Fruit fly (Drosophila melanogaster): ENCODE measurements around the gene CG9288.

Gene CG9288

DNA sequence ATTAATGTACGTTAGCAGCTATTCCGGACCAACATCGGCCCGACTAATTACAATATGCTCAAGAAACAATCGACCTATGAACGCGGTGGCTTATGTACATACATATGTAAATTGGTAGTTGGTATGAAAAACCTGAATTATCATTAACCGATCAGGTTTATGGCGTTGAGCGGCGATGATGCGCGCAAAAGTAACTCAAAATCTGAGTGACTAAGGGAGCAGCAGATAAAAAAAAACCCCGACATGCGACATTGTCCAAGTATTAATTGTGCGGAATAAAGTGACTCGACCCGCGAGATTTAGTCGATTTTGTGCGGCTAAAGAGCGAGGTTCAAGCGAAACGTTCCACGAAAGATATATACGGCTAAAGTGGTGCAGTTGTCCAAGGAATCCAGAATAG, 14.0 kb upstream of the CG9288 start, which contains the start of gene CG9312:
CG9312 (plus strand) TSS at position 301 of the 400 bp plus-strand sequence.
- TF ChIP-seq rn (GFP tag; IDR thresholded peaks at IDR 0.05) (no peak), EcR (GFP tag; optimal IDR thresholded peaks at IDR 0.05) (peak; percentile 25), CG14655 (GFP tag; optimal IDR thresholded peaks at IDR 0.05) (no peak), D1 (tag; optimal IDR thresholded peaks at IDR 0.05) (no peak)

- TF ChIP-seq fd96Ca (GFP tag; IDR thresholded peaks at IDR 0.05) (0 out of 3 replicates have a peak, but pooled peaks have one; percentile 36), CG12605 (GFP tag; IDR thresholded peaks at IDR 0.05) (no peak), CG17806 (tag; optimal IDR thresholded peaks at IDR 0.05) (no peak), EcR (GFP tag; optimal IDR thresholded peaks at IDR 0.05) (peak; percentile 36), CG10348 (GFP tag; IDR thresholded peaks at IDR 0.05) (no peak), CG4496 (GFP tag; IDR thresholded peaks at IDR 0.05) (peak; percentile 23; the same call in 1 of the 3 replicates), CG13204 (GFP tag; optimal IDR thresholded peaks at IDR 0.05) (no peak)
Observed at dm6 chr3R:13767239-13767638, 12.2 kb upstream of the CG9288 start, which contains the start of gene Cht5. Cht5 (plus strand) TSS chr3R:13767549.

DNA sequence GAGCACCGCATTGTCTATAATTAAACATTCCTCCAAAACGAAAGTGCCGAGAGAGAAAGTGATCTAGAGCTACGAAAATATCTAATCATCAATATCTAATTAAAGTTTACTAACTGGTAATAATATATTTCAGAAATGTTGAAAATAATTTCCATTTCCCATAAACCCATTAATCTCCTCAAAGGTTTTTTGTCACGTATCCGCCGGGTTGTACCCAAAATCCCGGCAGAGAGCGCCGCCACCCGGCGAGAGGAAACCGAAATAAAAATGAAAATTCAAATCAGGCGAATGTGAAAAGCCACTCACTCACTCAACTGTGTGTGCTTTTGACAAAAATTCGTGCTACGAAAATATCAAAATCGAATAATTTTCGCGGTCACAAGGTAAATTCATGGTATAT, 8.2 kb upstream of the CG9288 start, which contains the start of gene CG9297:
CG9297 (plus strand) TSS at position 301 of the 400 bp plus-strand sequence.
- TF ChIP-seq CG14655 (GFP tag; optimal IDR thresholded peaks at IDR 0.05) (no peak), CG12605 (GFP tag; IDR thresholded peaks at IDR 0.05) (no peak), Pif1B (GFP tag; optimal IDR thresholded peaks at IDR 0.05) (no peak), EcR (GFP tag; optimal IDR thresholded peaks at IDR 0.05) (no peak), CG9948 (tag; optimal IDR thresholded peaks at IDR 0.05) (no peak), rn (GFP tag; IDR thresholded peaks at IDR 0.05) (no peak), CG13204 (GFP tag; optimal IDR thresholded peaks at IDR 0.05) (no peak), CG32121 (GFP tag; IDR thresholded peaks at IDR 0.05) (no peak), gl (tag; optimal IDR thresholded peaks at IDR 0.05) (no peak), CG4496 (GFP tag; IDR thresholded peaks at IDR 0.05) (no peak), D1 (tag; optimal IDR thresholded peaks at IDR 0.05) (no peak), CG34367 (tag; optimal IDR thresholded peaks at IDR 0.05) (no peak), fd96Ca (GFP tag; IDR thresholded peaks at IDR 0.05) (no peak), CG15710 (tag; optimal IDR thresholded peaks at IDR 0.05) (no peak), Pif1A (GFP tag; optimal IDR thresholded peaks at IDR 0.05) (no peak), CG17806 (tag; optimal IDR thresholded peaks at IDR 0.05) (no peak), CG8159 (tag; optimal IDR thresholded peaks at IDR 0.05) (no peak)

- TF ChIP-seq Snoo (tag; optimal IDR thresholded peaks at IDR 0.05) = no peak
Observed at dm6 chr3R:13773350-13773749, 6.1 kb upstream of the CG9288 start.

- TF ChIP-seq CG32121 (GFP tag; IDR thresholded peaks at IDR 0.05) (no peak), gl (tag; optimal IDR thresholded peaks at IDR 0.05) (no peak), CG15710 (tag; optimal IDR thresholded peaks at IDR 0.05) (no peak)
Observed at dm6 chr3R:13780769-13781168, 1.3 kb downstream of the CG9288 start, which contains the start of gene CG9286. CG9286 (plus strand) TSS chr3R:13780964.

DNA sequence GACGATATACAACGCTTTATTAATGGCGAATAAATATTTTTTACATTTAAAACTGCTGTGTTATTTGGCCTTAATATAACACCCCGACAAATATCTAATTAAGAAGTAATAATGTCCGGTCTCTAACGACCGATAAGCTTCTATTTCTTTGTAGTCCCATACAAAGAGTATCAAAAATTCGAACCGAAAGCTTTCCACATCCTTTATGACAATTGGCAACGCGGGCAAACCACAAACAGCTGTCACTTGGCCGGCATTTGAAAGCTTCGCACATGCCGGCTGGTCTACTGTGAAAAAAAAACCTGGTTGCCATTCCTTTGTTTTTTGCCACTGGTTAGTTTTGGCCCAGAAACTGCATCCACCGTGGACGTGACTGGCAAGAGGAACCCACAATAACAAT, 2.6 kb downstream of the CG9288 start, which contains the start of gene Dip-B:
Dip-B (plus strand) TSS at position 254 of the 400 bp plus-strand sequence.
- TF ChIP-seq CG4496 (GFP tag; IDR thresholded peaks at IDR 0.05) = no peak
- TF ChIP-seq Ets98B (GFP tag; IDR thresholded peaks at IDR 0.05) = no peak
- no peak for TF ChIP-seq CG8159 (tag; optimal IDR thresholded peaks at IDR 0.05)
- TF ChIP-seq rn (GFP tag; IDR thresholded peaks at IDR 0.05) = no peak
- no peak for TF ChIP-seq CG12605 (GFP tag; IDR thresholded peaks at IDR 0.05)
- TF ChIP-seq CG34367 (tag; optimal IDR thresholded peaks at IDR 0.05) = no peak
- TF ChIP-seq fd96Ca (GFP tag; IDR thresholded peaks at IDR 0.05) = no peak
- no peak for TF ChIP-seq CG14655 (GFP tag; optimal IDR thresholded peaks at IDR 0.05)
- TF ChIP-seq Snoo (tag; optimal IDR thresholded peaks at IDR 0.05) = no peak
- no peak for TF ChIP-seq CG10348 (GFP tag; IDR thresholded peaks at IDR 0.05)
- TF ChIP-seq CG9948 (tag; optimal IDR thresholded peaks at IDR 0.05) = no peak
- TF ChIP-seq EcR (GFP tag; optimal IDR thresholded peaks at IDR 0.05) = no peak
- TF ChIP-seq CG13204 (GFP tag; optimal IDR thresholded peaks at IDR 0.05) = no peak

DNA sequence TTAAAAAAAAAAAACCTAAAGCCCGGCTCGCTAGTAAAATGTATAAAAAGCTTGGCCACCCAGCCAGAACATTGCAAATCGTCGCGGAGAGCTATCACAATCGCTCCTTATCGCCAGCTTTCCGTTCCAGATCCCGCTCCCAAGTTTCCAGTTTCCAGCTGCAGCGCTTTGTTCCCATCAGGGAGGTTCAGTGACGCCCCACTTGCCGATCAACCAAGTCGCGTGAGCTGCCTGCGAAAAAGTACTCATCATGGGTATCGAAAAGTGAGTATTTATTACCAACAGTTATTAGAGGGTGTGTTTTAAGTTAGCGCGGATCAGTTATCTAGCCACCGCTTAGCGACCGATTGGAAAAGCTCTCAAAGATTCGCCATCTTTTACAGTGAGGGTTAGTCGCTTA, 3.2 kb downstream of the CG9288 start:
- peak; percentile 62 for TF ChIP-seq EcR (GFP tag; optimal IDR thresholded peaks at IDR 0.05)
- 0 out of 3 replicates have a peak, but pooled peaks have one; percentile 47 for TF ChIP-seq CG4496 (GFP tag; IDR thresholded peaks at IDR 0.05)
- no peak for TF ChIP-seq Pif1B (GFP tag; optimal IDR thresholded peaks at IDR 0.05)
- no peak for TF ChIP-seq CG10348 (GFP tag; IDR thresholded peaks at IDR 0.05)
- TF ChIP-seq CG8159 (tag; optimal IDR thresholded peaks at IDR 0.05) = no peak
- TF ChIP-seq CG8301 (tag; optimal IDR thresholded peaks at IDR 0.05) = no peak
- TF ChIP-seq Pif1A (GFP tag; optimal IDR thresholded peaks at IDR 0.05) = no peak

dm6 chr3R:13783397-13783796, 4.0 kb downstream of the CG9288 start:
- TF ChIP-seq EcR (GFP tag; optimal IDR thresholded peaks at IDR 0.05) = no peak

Measured in whole organism, pupa.